Fruit fly (Drosophila melanogaster) whole organism, prepupa: ENCODE data around the gene ATPsynCF6.

Source experiments
- CG32006 ChIP-seq: fragments of 200-800 bp; sonication (Bioruptor generic); optimal IDR thresholded peaks from 3 replicates; lab custom pipeline; 2017; ENCODE audit warnings: missing biosample characterization, mild to moderate bottlenecking, missing genetic modification characterization
- Eip75B ChIP-seq: fragments of 200-800 bp; sonication (Bioruptor generic); optimal IDR thresholded peaks from 3 replicates; lab custom pipeline; 2016; ENCODE audit warnings: missing biosample characterization, missing genetic modification characterization
- Eip78C ChIP-seq: fragments of 200-800 bp; sonication (Bioruptor generic); peaks from one replicate; lab custom pipeline; 2016; ENCODE audit warnings: missing biosample characterization, missing genetic modification characterization
- Ets21C ChIP-seq: fragments of 200-800 bp; sonication (Bioruptor generic); optimal IDR thresholded peaks from 3 replicates; lab custom pipeline; 2016; ENCODE audit warnings: missing biosample characterization, missing genetic modification characterization
- Hr39 ChIP-seq: fragments of 200-800 bp; sonication (Bioruptor generic); optimal IDR thresholded peaks from 2 replicates; lab custom pipeline; 2016; ENCODE audit warnings: missing biosample characterization, missing genetic modification characterization
- OdsH ChIP-seq: fragments of 200-800 bp; sonication (Bioruptor generic); optimal IDR thresholded peaks from 3 replicates; lab custom pipeline; 2016; ENCODE audit warnings: missing biosample characterization, missing genetic modification characterization
- Sox102F ChIP-seq: fragments of 200-800 bp; sonication (Bioruptor generic); optimal IDR thresholded peaks from 2 replicates; lab custom pipeline; 2016; ENCODE audit warnings: missing biosample characterization, mild to moderate bottlenecking, missing genetic modification characterization
- fkh ChIP-seq: fragments of 200-800 bp; sonication (Bioruptor generic); optimal IDR thresholded peaks from 3 replicates; lab custom pipeline; 2017; ENCODE audit warnings: missing biosample characterization, mild to moderate bottlenecking, missing genetic modification characterization, moderate library complexity

dm6 chr3R:23358565-23359138 lies 2.8 kb upstream of the ATPsynCF6 start, which contains the start of gene RpS3:
- TF ChIP-seq OdsH (GFP tag; lab: Kevin White, UChicago) (no peak), Ets21C (GFP tag; lab: Kevin White, UChicago) (no peak), Hr39 (GFP tag; lab: Kevin White, UChicago) (no peak), CG32006 (no peak), Sox102F (peak; percentile 1), Eip78C (peak; percentile 64), fkh (GFP tag; lab: Kevin White, UChicago) (peak; percentile 15), Eip75B (no peak)
